In the genomic region with DNA sequence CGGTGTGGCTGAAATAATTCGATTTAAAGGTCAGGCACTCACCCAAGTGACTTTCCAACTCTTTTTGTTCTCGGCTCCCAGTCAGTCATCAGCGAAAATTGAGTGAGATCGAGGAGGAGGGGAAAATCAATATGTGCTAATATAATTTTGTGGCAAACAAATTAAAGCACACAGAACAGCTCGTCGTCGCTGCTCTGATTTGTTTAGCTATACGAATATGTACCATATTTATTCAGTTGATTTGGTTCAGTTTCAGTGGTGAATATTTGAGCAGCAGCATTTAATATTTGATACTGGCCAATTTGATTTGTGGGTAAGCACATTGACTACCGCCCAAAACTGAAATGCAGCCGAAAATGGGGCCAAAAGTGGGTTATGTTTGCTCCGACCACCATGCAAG, we compare ENCODE assay signal across 3 fruit fly cellular contexts.
TF ChIP-seq lines count a peak whose summit lies in the region.

No protein-coding gene starts in this region.

- no peak for TF ChIP-seq CTCF in whole organism, embryonic (GFP tag; optimal IDR thresholded peaks at IDR 0.05; lab: Kevin White, UChicago)

TF ChIP-seq in whole organism, embryonic, 481 proteins besides CTCF, POLR2A, EP300 and RAD21 (continues in another document):
- TF ChIP-seq GATAe (GFP tag; conservative IDR thresholded peaks at IDR 0.05; lab: Robert Waterston, UW) (no peak), CG4328 (GFP tag; optimal IDR thresholded peaks at IDR 0.05; lab: Kevin White, UChicago) (no peak), CG1603 (tag; optimal IDR thresholded peaks at IDR 0.05; lab: Kevin White, UChicago) (peak; percentile 70), CG15514 (GFP tag; optimal IDR thresholded peaks at IDR 0.05; lab: Kevin White, UChicago) (peak; percentile 41), CG6654 (GFP tag; optimal IDR thresholded peaks at IDR 0.05; lab: Kevin White, UChicago) (no peak), NC2β (GFP tag; optimal IDR thresholded peaks at IDR 0.05; lab: Kevin White, UChicago) (peak; percentile 45), CG12391 (tag; optimal IDR thresholded peaks at IDR 0.05; lab: Kevin White, UChicago) (peak; percentile 6), CG12769 (tag; optimal IDR thresholded peaks at IDR 0.05; lab: Kevin White, UChicago) (peak; percentile 75), ham (GFP tag; IDR thresholded peaks at IDR 0.05; lab: Robert Waterston, UW) (no peak), CG18764 (GFP tag; optimal IDR thresholded peaks at IDR 0.05; lab: Kevin White, UChicago) (peak; percentile 55), BtbVII (GFP tag; optimal IDR thresholded peaks at IDR 0.05; lab: Kevin White, UChicago) (no peak), so (GFP tag; IDR thresholded peaks at IDR 0.05; lab: Robert Waterston, UW) (peak; percentile 43; the same call in 2 of the 3 replicates), lbe (GFP tag; optimal IDR thresholded peaks at IDR 0.05; lab: Kevin White, UChicago) (no peak), sc (optimal IDR thresholded peaks at IDR 0.05; lab: Kevin White, UChicago) (no peak), sc (GFP tag; optimal IDR thresholded peaks at IDR 0.05; lab: Kevin White, UChicago) (peak; percentile 61), CG11456 (GFP tag; IDR thresholded peaks at IDR 0.05; lab: Robert Waterston, UW) (no peak), ap (GFP tag; IDR thresholded peaks at IDR 0.05; lab: Robert Waterston, UW) (no peak), CG3163 (GFP tag; optimal IDR thresholded peaks at IDR 0.05; lab: Kevin White, UChicago) (peak; percentile 13), CG15601 (tag; optimal IDR thresholded peaks at IDR 0.05; lab: Kevin White, UChicago) (peak; percentile 34), CoRest (tag; optimal IDR thresholded peaks at IDR 0.05; lab: Kevin White, UChicago) (peak; percentile 19), nau (GFP tag; optimal IDR thresholded peaks at IDR 0.05; lab: Kevin White, UChicago) (peak; percentile 63), mam (GFP tag; optimal IDR thresholded peaks at IDR 0.05; lab: Kevin White, UChicago) (no peak), dimm (GFP tag; IDR thresholded peaks at IDR 0.05; lab: Robert Waterston, UW) (no peak), fd96Cb (tag; optimal IDR thresholded peaks at IDR 0.05; lab: Kevin White, UChicago) (peak; percentile 42), Blimp-1 (GFP tag; optimal IDR thresholded peaks at IDR 0.05; lab: Kevin White, UChicago) (peak; percentile 68), Ravus (GFP tag; IDR thresholded peaks at IDR 0.05; lab: Robert Waterston, UW) (no peak), Xrp1 (GFP tag; IDR thresholded peaks at IDR 0.05; lab: Robert Waterston, UW) (peak; percentile 46; the same call in 1 of the 2 replicates), Hr39 (optimal IDR thresholded peaks at IDR 0.05; lab: Kevin White, UChicago) (no peak), CG4820 (GFP tag; optimal IDR thresholded peaks at IDR 0.05; lab: Kevin White, UChicago) (peak; percentile 40)

TF ChIP-seq in whole organism, prepupa, 60 proteins besides CTCF, POLR2A, EP300 and RAD21:
- TF ChIP-seq acj6 (GFP tag; optimal IDR thresholded peaks at IDR 0.05; lab: Kevin White, UChicago): no peak
- no peak for TF ChIP-seq CG11762 (GFP tag; optimal IDR thresholded peaks at IDR 0.05; lab: Kevin White, UChicago; ENCODE audit: insufficient read depth)
- TF ChIP-seq Blimp-1 (GFP tag; optimal IDR thresholded peaks at IDR 0.05; lab: Kevin White, UChicago): no peak
- TF ChIP-seq fkh (GFP tag; optimal IDR thresholded peaks at IDR 0.05; lab: Kevin White, UChicago): peak; percentile 84

TF ChIP-seq in whole organism, wandering third instar larva, 38 proteins besides CTCF, POLR2A, EP300 and RAD21:
- TF ChIP-seq h (GFP tag; optimal IDR thresholded peaks at IDR 0.05; lab: Kevin White, UChicago) (no peak), CG32264 (GFP tag; optimal IDR thresholded peaks at IDR 0.05; lab: Kevin White, UChicago) (no peak), rgr (GFP tag; optimal IDR thresholded peaks at IDR 0.05; lab: Kevin White, UChicago) (peak; percentile 27), sv (GFP tag; optimal IDR thresholded peaks at IDR 0.05; lab: Kevin White, UChicago) (no peak)

Comparison
In these comparisons a context has a peak if more than half of its experiments do, and no peak if none do; other contexts are left out.
1. Of the 7 proteins assayed by ChIP-seq in both whole organism, embryonic and whole organism, prepupa: peak only in whole organism, embryonic: Blimp-1 and Sox102F; only in whole organism, prepupa: none; in both: none; in neither: 5.